Fruit fly (Drosophila melanogaster): ENCODE results near the gene CG3337.

Gene CG3337

dm6 chr3R:21223453-21224057 is at the start of gene CG3337, which contains the start of gene Nelf-A (continued):
- TF ChIP-seq cyc (GFP tag; optimal IDR thresholded peaks at IDR 0.05) (peak; percentile 66), CG16779 (tag; optimal IDR thresholded peaks at IDR 0.05) (no peak), Gug (GFP tag; IDR thresholded peaks at IDR 0.05) (no peak), dsx (GFP tag; optimal IDR thresholded peaks at IDR 0.05; ENCODE audit: poor library complexity, severe bottlenecking) (no peak), CG15336 (GFP tag; IDR thresholded peaks at IDR 0.05) (no peak), vri (GFP tag; optimal IDR thresholded peaks at IDR 0.05) (no peak), CG3919 (GFP tag; optimal IDR thresholded peaks at IDR 0.05) (no peak), CG6854 (GFP tag; optimal IDR thresholded peaks at IDR 0.05) (no peak)

dm6 chr3R:21271208-21271607 is 47.8 kb upstream of the CG3337 start:
- TF ChIP-seq fkh (GFP tag; optimal IDR thresholded peaks at IDR 0.05) (peak; percentile 81), CG6792 (GFP tag; optimal IDR thresholded peaks at IDR 0.05) (no peak), acj6 (GFP tag; optimal IDR thresholded peaks at IDR 0.05) (no peak), CG4318 (GFP tag; optimal IDR thresholded peaks at IDR 0.05) (no peak), cyc (GFP tag; optimal IDR thresholded peaks at IDR 0.05) (no peak)

DNA sequence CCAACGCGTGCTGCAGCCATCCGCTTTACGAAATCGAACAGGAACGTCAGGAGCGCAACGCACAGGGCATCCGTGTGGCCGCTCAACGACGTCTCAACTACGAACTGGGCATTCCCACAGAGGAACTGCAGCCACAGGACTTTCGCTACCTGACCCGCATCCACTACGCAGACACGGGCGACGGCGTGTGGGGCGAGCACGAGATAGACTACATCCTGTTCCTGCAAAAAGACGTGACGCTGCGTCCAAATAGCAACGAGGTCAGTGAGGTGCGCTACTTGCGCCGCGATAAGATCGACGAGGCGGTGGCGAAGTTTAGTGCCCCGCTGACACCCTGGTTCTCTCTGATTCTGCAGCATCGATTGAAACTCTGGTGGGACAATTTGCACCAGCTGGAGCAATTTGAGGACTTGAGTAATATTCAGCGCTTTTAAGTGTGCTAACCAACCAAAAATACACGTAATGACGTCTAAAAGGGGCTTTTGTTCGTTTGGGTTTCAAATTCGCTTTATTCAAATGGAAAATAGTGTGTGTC is 47.3 kb upstream of the CG3337 start:
- TF ChIP-seq svp (GFP tag) (peak; percentile 91), dac (GFP tag; optimal IDR thresholded peaks at IDR 0.05) (no peak)

dm6 chr3R:21269923-21270322 is 46.5 kb upstream of the CG3337 start, which contains the start of the genes AP-2sigma and Idi:
TSS of gene AP-2sigma (minus strand) at chr3R:21270075.
TSS of gene Idi (plus strand) at chr3R:21270126.
- TF ChIP-seq Hr38 (GFP tag; optimal IDR thresholded peaks at IDR 0.05) (no peak), Smox (GFP tag; optimal IDR thresholded peaks at IDR 0.05) (no peak), CG7368 (GFP tag; optimal IDR thresholded peaks at IDR 0.05) (no peak), fd85E (GFP tag; optimal IDR thresholded peaks at IDR 0.05) (no peak), CG10669 (GFP tag; optimal IDR thresholded peaks at IDR 0.05) (no peak), CG11294 (GFP tag; IDR thresholded peaks at IDR 0.05) (no peak), dac (GFP tag; optimal IDR thresholded peaks at IDR 0.05) (peak; percentile 1), CG32006 (GFP tag; optimal IDR thresholded peaks at IDR 0.05) (no peak), CG16779 (tag; optimal IDR thresholded peaks at IDR 0.05) (no peak), cyc (GFP tag; optimal IDR thresholded peaks at IDR 0.05) (peak; percentile 14), CG6792 (GFP tag; optimal IDR thresholded peaks at IDR 0.05) (no peak), esn (GFP tag; optimal IDR thresholded peaks at IDR 0.05) (peak; percentile 51), salr (GFP tag; optimal IDR thresholded peaks at IDR 0.05) (no peak), pdm3 (GFP tag; optimal IDR thresholded peaks at IDR 0.05) (no peak), CG6163 (GFP tag; IDR thresholded peaks at IDR 0.05) (peak; percentile 53; the same call in 2 of the 3 replicates), Lpt (GFP tag; optimal IDR thresholded peaks at IDR 0.05) (no peak), CG1621 (tag; optimal IDR thresholded peaks at IDR 0.05) (peak; percentile 44), CG31627 (GFP tag; optimal IDR thresholded peaks at IDR 0.05) (peak; percentile 34), CG6276 (GFP tag; optimal IDR thresholded peaks at IDR 0.05) (no peak), Sox102F (GFP tag; optimal IDR thresholded peaks at IDR 0.05) (no peak), CG3032 (tag; optimal IDR thresholded peaks at IDR 0.05) (peak; percentile 14), Blimp-1 (GFP tag; optimal IDR thresholded peaks at IDR 0.05) (peak; percentile 98), topi (GFP tag; optimal IDR thresholded peaks at IDR 0.05) (peak; percentile 45), achi (GFP tag; optimal IDR thresholded peaks at IDR 0.05) (peak; percentile 23), Gug (GFP tag; IDR thresholded peaks at IDR 0.05) (no peak), CG11762 (GFP tag; optimal IDR thresholded peaks at IDR 0.05; ENCODE audit: insufficient read depth) (no peak), CG3919 (GFP tag; optimal IDR thresholded peaks at IDR 0.05) (peak; percentile 43), CG11902 (GFP tag; optimal IDR thresholded peaks at IDR 0.05) (no peak), CG6854 (GFP tag; optimal IDR thresholded peaks at IDR 0.05) (peak; percentile 44), CG15336 (GFP tag; IDR thresholded peaks at IDR 0.05) (no peak), Ets21C (GFP tag; optimal IDR thresholded peaks at IDR 0.05) (no peak), svp (GFP tag) (peak; percentile 84), ss (GFP tag; optimal IDR thresholded peaks at IDR 0.05) (no peak), Met (GFP tag; optimal IDR thresholded peaks at IDR 0.05) (no peak), CG34406 (GFP tag; optimal IDR thresholded peaks at IDR 0.05) (no peak), CG9139 (GFP tag; optimal IDR thresholded peaks at IDR 0.05) (no peak), OdsH (GFP tag; optimal IDR thresholded peaks at IDR 0.05) (no peak), Eip93F (GFP tag; optimal IDR thresholded peaks at IDR 0.05) (no peak), Hr4 (GFP tag; optimal IDR thresholded peaks at IDR 0.05) (no peak)
